Worm (Caenorhabditis elegans): ENCODE data around the gene srx-88.

srx-88 gene

ce11 chrV:11548914-11549406, 34.4 kb upstream of the srx-88 start, which contains the start of the genes F38B7.17 and F38B7.3 (continued):
- no peak for TF ChIP-seq F52B5.7 (tag; optimal IDR thresholded peaks at IDR 0.05)
- TF ChIP-seq B0261.1 (tag; optimal IDR thresholded peaks at IDR 0.05) = no peak
- TF ChIP-seq sea-2 (GFP tag; IDR thresholded peaks at IDR 0.05) = no peak
- TF ChIP-seq ceh-79 (tag; optimal IDR thresholded peaks at IDR 0.05) = no peak
- no peak for TF ChIP-seq snpc-1.1 (tag; optimal IDR thresholded peaks at IDR 0.05; ENCODE audit: insufficient read depth)
- no peak for TF ChIP-seq ekl-4 (GFP tag; IDR thresholded peaks at IDR 0.05)
- no peak for TF ChIP-seq ztf-3 (GFP tag; optimal IDR thresholded peaks at IDR 0.05)
- TF ChIP-seq F10E7.11 (tag; optimal IDR thresholded peaks at IDR 0.05) = no peak
- TF ChIP-seq ccch-3 (GFP tag; optimal IDR thresholded peaks at IDR 0.05) = no peak
- TF ChIP-seq lin-40 (tag; optimal IDR thresholded peaks at IDR 0.05) = no peak
- TF ChIP-seq unc-62 (GFP tag; optimal IDR thresholded peaks at IDR 0.05) = no peak
- TF ChIP-seq Y56A3A.18 (GFP tag; IDR thresholded peaks at IDR 0.05) = no peak
- no peak for TF ChIP-seq cebp-1 (GFP tag; IDR thresholded peaks at IDR 0.05)
- peak; percentile 64 for TF ChIP-seq cebp-1 (tag; optimal IDR thresholded peaks at IDR 0.05)
- TF ChIP-seq ztf-26 (tag; optimal IDR thresholded peaks at IDR 0.05) = peak; percentile 30
- no peak for TF ChIP-seq let-526 (GFP tag; IDR thresholded peaks at IDR 0.05)
- no peak for TF ChIP-seq tlf-1 (GFP tag; optimal IDR thresholded peaks at IDR 0.05)
- TF ChIP-seq xnd-1 (tag; optimal IDR thresholded peaks at IDR 0.05) = no peak

- TF ChIP-seq B0336.3 (GFP tag; IDR thresholded peaks at IDR 0.05) = no peak
- no peak for TF ChIP-seq Y56A3A.18 (GFP tag; IDR thresholded peaks at IDR 0.05)
These were observed 30.9 kb upstream of the srx-88 start, which contains the start of gene srx-85 for ce11 chrV:11552379-11552778. srx-85 (plus strand) TSS chrV:11552679.

DNA sequence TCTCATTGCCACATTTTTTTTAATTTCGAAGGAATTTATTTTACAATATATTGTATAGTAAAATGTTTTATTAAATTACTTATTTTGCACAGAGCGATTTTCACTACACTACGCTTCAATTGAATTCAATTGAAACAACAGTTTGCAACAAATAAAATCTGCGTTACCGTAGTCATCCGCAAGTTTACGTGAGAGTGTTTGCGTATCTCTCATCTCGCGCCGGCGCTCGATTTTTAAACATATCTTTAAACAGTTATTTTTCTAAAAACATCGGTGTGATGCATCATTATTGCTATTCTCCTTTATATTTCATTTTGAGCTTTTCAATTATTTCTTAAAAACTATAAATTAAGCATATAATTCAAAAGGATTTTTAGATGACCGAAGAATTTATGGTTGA, 29.1 kb upstream of the srx-88 start, which contains the start of gene duo-1:
Gene duo-1 (plus strand): TSS at position 371 of the 400 bp plus-strand sequence.
- TF ChIP-seq tbx-9 (tag; optimal IDR thresholded peaks at IDR 0.05; ENCODE audit: borderline replicate concordance) = no peak
- no peak for TF ChIP-seq zfh-2 (GFP tag; conservative IDR thresholded peaks at IDR 0.05)
- TF ChIP-seq K11D2.4 (GFP tag; IDR thresholded peaks at IDR 0.05) = no peak
- peak; percentile 86 for TF ChIP-seq xnd-1 (tag; optimal IDR thresholded peaks at IDR 0.05)
- peak in 1 of 3 experiments; percentile 41 for TF ChIP-seq lin-35 (GFP tag; optimal IDR thresholded peaks at IDR 0.05)
- no peak for TF ChIP-seq bed-2 (GFP tag; IDR thresholded peaks at IDR 0.05)
- no peak for TF ChIP-seq somi-1 (GFP tag; optimal IDR thresholded peaks at IDR 0.05)
- peak; percentile 55 for TF ChIP-seq dox-1 (GFP tag; IDR thresholded peaks at IDR 0.05)
- TF ChIP-seq lsy-27 (tag; optimal IDR thresholded peaks at IDR 0.05; ENCODE audit: borderline replicate concordance, insufficient read depth) = no peak
- TF ChIP-seq hmg-1.2 (GFP tag; IDR thresholded peaks at IDR 0.05) = peak; percentile 28; the same call in 1 of the 2 replicates
- no peak for TF ChIP-seq pha-4 (tag; optimal IDR thresholded peaks at IDR 0.05)
- no peak for TF ChIP-seq egl-44 (GFP tag; IDR thresholded peaks at IDR 0.05)
- TF ChIP-seq ekl-4 (GFP tag; IDR thresholded peaks at IDR 0.05) = 0 out of 2 replicates have a peak, but pooled peaks have one; percentile 51
- peak; percentile 95 for TF ChIP-seq madf-6 (GFP tag; IDR thresholded peaks at IDR 0.05)
- TF ChIP-seq let-607 (tag; optimal IDR thresholded peaks at IDR 0.05) = no peak
- no peak for TF ChIP-seq athp-1 (tag; optimal IDR thresholded peaks at IDR 0.05)
- TF ChIP-seq Y95B8A.8 (GFP tag; IDR thresholded peaks at IDR 0.05) = no peak
- TF ChIP-seq B0336.3 (GFP tag; IDR thresholded peaks at IDR 0.05) = no peak
- peak; percentile 72 for TF ChIP-seq rcor-1 (GFP tag; IDR thresholded peaks at IDR 0.05)
- TF ChIP-seq sptf-2 (GFP tag; optimal IDR thresholded peaks at IDR 0.05) = no peak
- TF ChIP-seq attf-5 (GFP tag; optimal IDR thresholded peaks at IDR 0.05) = no peak
- no peak for TF ChIP-seq akir-1 (GFP tag; optimal IDR thresholded peaks at IDR 0.05)
- TF ChIP-seq dpl-1 (GFP tag; optimal IDR thresholded peaks at IDR 0.05) = peak; percentile 82
- TF ChIP-seq C06A6.2 (GFP tag; conservative IDR thresholded peaks at IDR 0.05) = no peak
- peak; percentile 60 for TF ChIP-seq unc-130 (GFP tag; optimal IDR thresholded peaks at IDR 0.05)
- no peak for TF ChIP-seq attf-3 (GFP tag; conservative IDR thresholded peaks at IDR 0.05)
- TF ChIP-seq atf-7 (tag; optimal IDR thresholded peaks at IDR 0.05) = no peak
- no peak for TF ChIP-seq K12H6.12 (tag; optimal IDR thresholded peaks at IDR 0.05)
- no peak for TF ChIP-seq gei-17 (GFP tag; optimal IDR thresholded peaks at IDR 0.05)
- TF ChIP-seq madf-10 (tag; optimal IDR thresholded peaks at IDR 0.05) = no peak

Data from whole organism, young adult.